Worm (Caenorhabditis elegans): Measurements from ENCODE around the gene chil-2.

ce11 chrII:9920468-9920867, 46.1 kb upstream of the chil-2 start, which contains the start of gene pho-10:
- TF ChIP-seq sdc-2 (tag; optimal IDR thresholded peaks at IDR 0.05) (no peak), ama-1 (optimal IDR thresholded peaks at IDR 0.05) (no peak), fkh-6 (tag; optimal IDR thresholded peaks at IDR 0.05) (no peak), Y22D7AL.16 (tag; optimal IDR thresholded peaks at IDR 0.05) (no peak), ceh-9 (tag; optimal IDR thresholded peaks at IDR 0.05) (no peak), ceh-31 (tag; optimal IDR thresholded peaks at IDR 0.05) (no peak), nfya-1 (tag; optimal IDR thresholded peaks at IDR 0.05) (no peak), nhr-11 (tag; optimal IDR thresholded peaks at IDR 0.05) (no peak), unc-86 (tag; optimal IDR thresholded peaks at IDR 0.05) (no peak), hlh-8 (tag; optimal IDR thresholded peaks at IDR 0.05) (no peak), elt-2 (tag; optimal IDR thresholded peaks at IDR 0.05) (no peak), syd-9 (tag; optimal IDR thresholded peaks at IDR 0.05) (no peak), unc-42 (tag; optimal IDR thresholded peaks at IDR 0.05) (no peak)

All from whole organism, late embryonic.